Fruit fly (Drosophila melanogaster): ENCODE measurements around the gene RluA-2.

RluA-2 gene

dm6 chr2L:10522174-10522893, 45.5 kb downstream of the RluA-2 start (continued):
- TF ChIP-seq gcm (GFP tag; optimal IDR thresholded peaks at IDR 0.05): peak; percentile 19
- TF ChIP-seq Blimp-1 (GFP tag; optimal IDR thresholded peaks at IDR 0.05): peak; percentile 41
- peak; percentile 38 for TF ChIP-seq nerfin-1 (tag; optimal IDR thresholded peaks at IDR 0.05)
- no peak for TF ChIP-seq Gsc (GFP tag; IDR thresholded peaks at IDR 0.05)
- TF ChIP-seq Chrac-16 (GFP tag; optimal IDR thresholded peaks at IDR 0.05): peak; percentile 42
- TF ChIP-seq otp (GFP tag; IDR thresholded peaks at IDR 0.05): no peak
- no peak for TF ChIP-seq rib (GFP tag; IDR thresholded peaks at IDR 0.05)
- no peak for TF ChIP-seq NC2β (GFP tag; optimal IDR thresholded peaks at IDR 0.05)
- TF ChIP-seq CG12155 (GFP tag; optimal IDR thresholded peaks at IDR 0.05): peak; percentile 0
- TF ChIP-seq ara (GFP tag; IDR thresholded peaks at IDR 0.05): peak; percentile 61
- no peak for TF ChIP-seq disco-r (GFP tag; optimal IDR thresholded peaks at IDR 0.05)
- peak; percentile 14 for TF ChIP-seq CG6854 (GFP tag; optimal IDR thresholded peaks at IDR 0.05)
- TF ChIP-seq Lhr (GFP tag; optimal IDR thresholded peaks at IDR 0.05): no peak
- no peak for TF ChIP-seq Nf-YC (tag; optimal IDR thresholded peaks at IDR 0.05)
- TF ChIP-seq CG4854 (GFP tag; optimal IDR thresholded peaks at IDR 0.05): no peak
- peak; percentile 69 for TF ChIP-seq CG12104 (GFP tag; optimal IDR thresholded peaks at IDR 0.05)
- no peak for TF ChIP-seq HLHmδ (GFP tag; optimal IDR thresholded peaks at IDR 0.05)
- TF ChIP-seq CG18619 (GFP tag; optimal IDR thresholded peaks at IDR 0.05): peak; percentile 59
- peak; percentile 48 for TF ChIP-seq az2 (GFP tag; optimal IDR thresholded peaks at IDR 0.05)
- TF ChIP-seq Oli (tag; optimal IDR thresholded peaks at IDR 0.05): peak; percentile 76
- peak; percentile 45; the same call in 1 of the 2 replicates for TF ChIP-seq CG32532 (GFP tag; IDR thresholded peaks at IDR 0.05)
- peak; percentile 76 for TF ChIP-seq bcd (GFP tag; optimal IDR thresholded peaks at IDR 0.05)
- peak; percentile 67 for TF ChIP-seq HHEX (GFP tag; optimal IDR thresholded peaks at IDR 0.05)
- TF ChIP-seq ase (GFP tag; IDR thresholded peaks at IDR 0.05): peak; percentile 60; the same call in 1 of the 3 replicates
- peak; percentile 37; the same call in 1 of the 2 replicates for TF ChIP-seq CG17328 (GFP tag; IDR thresholded peaks at IDR 0.05)
- peak; percentile 49 for TF ChIP-seq Asciz (GFP tag; optimal IDR thresholded peaks at IDR 0.05)
- TF ChIP-seq row (GFP tag; IDR thresholded peaks at IDR 0.05): peak; percentile 84
- TF ChIP-seq bowl (GFP tag; IDR thresholded peaks at IDR 0.05): no peak
- TF ChIP-seq Mad (GFP tag; optimal IDR thresholded peaks at IDR 0.05): no peak
- peak; percentile 56 for TF ChIP-seq BtbVII (GFP tag; optimal IDR thresholded peaks at IDR 0.05)
- TF ChIP-seq CG8765 (GFP tag; IDR thresholded peaks at IDR 0.05): no peak
- no peak for TF ChIP-seq Tbp (GFP tag; optimal IDR thresholded peaks at IDR 0.05)
- TF ChIP-seq knrl (GFP tag; IDR thresholded peaks at IDR 0.05; ENCODE audit: partially characterized antibody): no peak
- TF ChIP-seq CG15479 (GFP tag; optimal IDR thresholded peaks at IDR 0.05): no peak
- TF ChIP-seq Hr51 (GFP tag; optimal IDR thresholded peaks at IDR 0.05): peak in 1 of 2 experiments; percentile 79
- no peak for TF ChIP-seq CG17802 (tag; optimal IDR thresholded peaks at IDR 0.05)
- peak; percentile 21 for TF ChIP-seq caup (GFP tag; optimal IDR thresholded peaks at IDR 0.05; ENCODE audit: severe bottlenecking)
- TF ChIP-seq nerfin-2 (GFP tag; IDR thresholded peaks at IDR 0.05; ENCODE audit: partially characterized antibody): no peak
- TF ChIP-seq CG4617 (GFP tag; optimal IDR thresholded peaks at IDR 0.05; ENCODE audit: borderline replicate concordance): no peak
- TF ChIP-seq Dbx (GFP tag; IDR thresholded peaks at IDR 0.05): 0 out of 3 replicates have a peak, but pooled peaks have one; percentile 43
- no peak for TF ChIP-seq CG6654 (GFP tag; optimal IDR thresholded peaks at IDR 0.05)
- TF ChIP-seq da (GFP tag; optimal IDR thresholded peaks at IDR 0.05): no peak
- TF ChIP-seq klu (GFP tag; IDR thresholded peaks at IDR 0.05): peak; percentile 49; the same call in 1 of the 2 replicates
- TF ChIP-seq CG3065 (GFP tag; optimal IDR thresholded peaks at IDR 0.05): peak; percentile 18
- TF ChIP-seq CG10543 (GFP tag; optimal IDR thresholded peaks at IDR 0.05): no peak
- TF ChIP-seq Taf1 (GFP tag; IDR thresholded peaks at IDR 0.05): no peak
- TF ChIP-seq CG7745 (tag; optimal IDR thresholded peaks at IDR 0.05): no peak
- TF ChIP-seq zf30C (GFP tag; optimal IDR thresholded peaks at IDR 0.05): no peak
- no peak for TF ChIP-seq Hmx (GFP tag; optimal IDR thresholded peaks at IDR 0.05)
